Fruit fly (Drosophila melanogaster) whole organism, embryonic: ENCODE data around the gene CBP.

Source experiments
- Aef1 ChIP-seq: fragments of 200-800 bp; sonication (Bioruptor generic); IDR thresholded peaks from 3 replicates; pipeline ENCODE4 v1.3.6; 2022; ENCODE audit warnings: missing biosample characterization, missing genetic modification characterization
- Atf-2 ChIP-seq: fragments of 200-800 bp; sonication (Bioruptor generic); optimal IDR thresholded peaks from 2 replicates; lab custom pipeline; 2016; ENCODE audit warnings: missing biosample characterization, missing genetic modification characterization
- Atf3 ChIP-seq: fragments of 200-800 bp; sonication (Bioruptor generic); optimal IDR thresholded peaks from 3 replicates; lab custom pipeline; 2016; ENCODE audit warnings: missing biosample characterization, missing genetic modification characterization
- BtbVII ChIP-seq: fragments of 200-800 bp; sonication (Bioruptor generic); optimal IDR thresholded peaks from 3 replicates; lab custom pipeline; 2017; ENCODE audit warnings: missing biosample characterization, mild to moderate bottlenecking, missing genetic modification characterization
- CG10321 ChIP-seq: fragments of 200-800 bp; sonication (Bioruptor generic); IDR thresholded peaks from 2 replicates; pipeline ENCODE4 v1.3.6; 2022; ENCODE audit warnings: missing biosample characterization, missing genetic modification characterization
- CG11456 ChIP-seq: fragments of 200-800 bp; sonication (Bioruptor generic); IDR thresholded peaks from 3 replicates; pipeline ENCODE4 v1.3.6; 2022; ENCODE audit warnings: missing biosample characterization, missing genetic modification characterization
- CG11504 ChIP-seq: fragments of 200-800 bp; sonication (Bioruptor generic); optimal IDR thresholded peaks from 3 replicates; lab custom pipeline; 2019; ENCODE audit warnings: missing biosample characterization, mild to moderate bottlenecking, missing genetic modification characterization, moderate library complexity
- CG12744 ChIP-seq: fragments of 200-800 bp; sonication (Bioruptor generic); optimal IDR thresholded peaks from 2 replicates; lab custom pipeline; 2016; ENCODE audit warnings: missing biosample characterization, missing genetic modification characterization
- CG13123 ChIP-seq: fragments of 200-800 bp; sonication (Bioruptor generic); optimal IDR thresholded peaks from 2 replicates; lab custom pipeline; 2016; ENCODE audit warnings: missing biosample characterization, missing genetic modification characterization
- CG14860 ChIP-seq: fragments of 200-800 bp; sonication (Bioruptor generic); IDR thresholded peaks from 3 replicates; pipeline ENCODE4 v1.3.6; 2022; ENCODE audit warnings: missing biosample characterization, missing genetic modification characterization; ENCODE audit not compliant: partially characterized antibody
- CG15601 ChIP-seq: fragments of 200-800 bp; sonication (Bioruptor generic); optimal IDR thresholded peaks from 3 replicates; lab custom pipeline; 2019; ENCODE audit warnings: missing biosample characterization, mild to moderate bottlenecking, missing genetic modification characterization, moderate library complexity
- CG16813 ChIP-seq: fragments of 200-800 bp; sonication (Bioruptor generic); IDR thresholded peaks from 3 replicates; pipeline ENCODE4 v1.3.6; 2022; ENCODE audit warnings: missing biosample characterization, missing genetic modification characterization; ENCODE audit not compliant: partially characterized antibody
- CG18011 ChIP-seq: fragments of 200-800 bp; sonication (Bioruptor generic); optimal IDR thresholded peaks from 2 replicates; lab custom pipeline; 2017; ENCODE audit warnings: missing biosample characterization, missing genetic modification characterization, mild to moderate bottlenecking, moderate library complexity, missing genotype
- CG3281 ChIP-seq: fragments of 200-800 bp; sonication (Bioruptor generic); optimal IDR thresholded peaks from 3 replicates; lab custom pipeline; 2017; ENCODE audit warnings: missing biosample characterization, mild to moderate bottlenecking, missing genetic modification characterization
- CG34376 ChIP-seq: fragments of 200-800 bp; sonication (Bioruptor generic); optimal IDR thresholded peaks from 2 replicates; lab custom pipeline; 2018; ENCODE audit warnings: missing biosample characterization, mild to moderate bottlenecking, missing genetic modification characterization
- CG3838 ChIP-seq: fragments of 200-800 bp; sonication (Bioruptor generic); optimal IDR thresholded peaks from 3 replicates; lab custom pipeline; 2016; ENCODE audit warnings: missing biosample characterization, missing genetic modification characterization
- CG4282 ChIP-seq: fragments of 200-800 bp; sonication (Bioruptor generic); optimal IDR thresholded peaks from 2 replicates; lab custom pipeline; 2016; ENCODE audit warnings: missing biosample characterization, missing genetic modification characterization
- CG4820 ChIP-seq: fragments of 200-800 bp; sonication (Bioruptor generic); optimal IDR thresholded peaks from 3 replicates; lab custom pipeline; 2016; ENCODE audit warnings: missing biosample characterization, missing genetic modification characterization
- CG5953 ChIP-seq: fragments of 200-800 bp; sonication (Bioruptor generic); IDR thresholded peaks from 2 replicates; pipeline ENCODE4 v1.3.6; 2022; ENCODE audit warnings: missing biosample characterization, missing genetic modification characterization
- CG6175 ChIP-seq: fragments of 200-800 bp; sonication (Bioruptor generic); IDR thresholded peaks from 3 replicates; pipeline ENCODE4 v1.3.6; 2022; ENCODE audit warnings: missing biosample characterization, missing genetic modification characterization
- CG6813 ChIP-seq: fragments of 200-800 bp; sonication (Bioruptor generic); optimal IDR thresholded peaks from 2 replicates; lab custom pipeline; 2017; ENCODE audit warnings: missing biosample characterization, missing genetic modification characterization, mild to moderate bottlenecking, moderate library complexity, missing genetic modification reagents
- CG7745 ChIP-seq: fragments of 200-800 bp; sonication (Bioruptor generic); optimal IDR thresholded peaks from 2 replicates; lab custom pipeline; 2018; ENCODE audit warnings: missing biosample characterization, mild to moderate bottlenecking, missing genetic modification characterization, moderate library complexity
- CG8765 ChIP-seq: fragments of 200-800 bp; sonication (Bioruptor generic); IDR thresholded peaks from 2 replicates; pipeline ENCODE4 v1.3.6; 2022; ENCODE audit warnings: missing biosample characterization, missing genetic modification characterization
- CG9797 ChIP-seq: fragments of 200-800 bp; sonication (Bioruptor generic); optimal IDR thresholded peaks from 3 replicates; lab custom pipeline; 2018; ENCODE audit warnings: missing biosample characterization, mild to moderate bottlenecking, missing genetic modification characterization
- Chrac-16 ChIP-seq: fragments of 200-800 bp; sonication (Bioruptor generic); optimal IDR thresholded peaks from 3 replicates; lab custom pipeline; 2016; ENCODE audit warnings: missing biosample characterization, missing genetic modification characterization
- Drgx ChIP-seq: fragments of 200-800 bp; sonication (Bioruptor generic); IDR thresholded peaks from 2 replicates; pipeline ENCODE4 v1.3.6; 2022; ENCODE audit warnings: missing biosample characterization, missing genetic modification characterization
- HmgZ ChIP-seq: fragments of 200-800 bp; sonication (Bioruptor generic); optimal IDR thresholded peaks from 2 replicates; lab custom pipeline; 2018; ENCODE audit warnings: missing biosample characterization, mild to moderate bottlenecking, missing genetic modification characterization
- Kr ChIP-seq: fragments of 200-800 bp; sonication (Bioruptor generic); optimal IDR thresholded peaks from 2 replicates; lab custom pipeline; 2017; ENCODE audit warnings: missing biosample characterization, mild to moderate bottlenecking, missing genetic modification characterization
- Mad ChIP-seq: fragments of 200-800 bp; sonication (Bioruptor generic); optimal IDR thresholded peaks from 2 replicates; lab custom pipeline; 2016; ENCODE audit warnings: missing biosample characterization, missing genetic modification characterization
- Med ChIP-seq: fragments of 200-800 bp; sonication (Bioruptor generic); peaks from one replicate; lab custom pipeline; 2016; ENCODE audit warnings: missing biosample characterization, missing genetic modification characterization, mild to moderate bottlenecking, inconsistent platforms, moderate library complexity
- Taf1 ChIP-seq: fragments of 200-800 bp; sonication (Bioruptor generic); IDR thresholded peaks from 2 replicates; pipeline ENCODE4 v1.3.6; 2022; ENCODE audit warnings: missing biosample characterization, missing genetic modification characterization
- Trl ChIP-seq, 3 experiments: fragments of >200 bp in 2 of 3; fragments of 200-800 bp in 1 of 3; sonication (Bioruptor generic) in 1 of 3; optimal IDR thresholded peaks; 2 replicates in 1 of 3; 3 replicates in 2 of 3; lab custom pipeline; 2016 to 2017; ENCODE audit warnings: missing biosample characterization in 1 of 3, missing genetic modification characterization in 1 of 3
- ase ChIP-seq: fragments of 200-800 bp; sonication (Bioruptor generic); IDR thresholded peaks from 3 replicates; pipeline ENCODE4 v1.3.6; 2022; ENCODE audit warnings: missing biosample characterization, missing genetic modification characterization
- ash1 ChIP-seq: fragments of 200-800 bp; sonication (Bioruptor generic); optimal IDR thresholded peaks from 2 replicates; lab custom pipeline; 2018; ENCODE audit warnings: missing biosample characterization, mild to moderate bottlenecking, missing genetic modification characterization
- az2 ChIP-seq: fragments of 200-800 bp; sonication (Bioruptor generic); optimal IDR thresholded peaks from 3 replicates; lab custom pipeline; 2016; ENCODE audit warnings: missing biosample characterization, missing genetic modification characterization
- bigmax ChIP-seq: fragments of 200-800 bp; sonication (Bioruptor generic); optimal IDR thresholded peaks from 2 replicates; lab custom pipeline; 2018; ENCODE audit warnings: missing biosample characterization, mild to moderate bottlenecking, missing genetic modification characterization
- dpn ChIP-seq, 2 experiments: fragments of 200-800 bp; sonication (Bioruptor generic); optimal IDR thresholded peaks; 3 replicates each; lab custom pipeline; 2016; ENCODE audit warnings: missing biosample characterization in 2 of 2, missing genetic modification characterization in 2 of 2
- eve ChIP-seq, 2 experiments: fragments of >200 bp; optimal IDR thresholded peaks; 2 replicates each; lab custom pipeline; 2017; ENCODE audit warnings: missing biosample characterization in 2 of 2, missing genetic modification characterization in 2 of 2
- fd64A ChIP-seq: fragments of 200-800 bp; sonication (Bioruptor generic); optimal IDR thresholded peaks from 3 replicates; lab custom pipeline; 2018; ENCODE audit warnings: missing biosample characterization, mild to moderate bottlenecking, missing genetic modification characterization
- ftz-f1 ChIP-seq: fragments of 200-800 bp; sonication (Bioruptor generic); optimal IDR thresholded peaks from 2 replicates; lab custom pipeline; 2016; ENCODE audit warnings: missing biosample characterization, missing genetic modification characterization
- lilli ChIP-seq: fragments of 200-800 bp; sonication (Bioruptor generic); optimal IDR thresholded peaks from 3 replicates; lab custom pipeline; 2016; ENCODE audit warnings: missing biosample characterization, missing genetic modification characterization
- lola ChIP-seq, 3 experiments: fragments of >200 bp in 2 of 3; fragments of 200-800 bp in 1 of 3; sonication (Bioruptor generic) in 1 of 3; optimal IDR thresholded peaks; 2 replicates each; lab custom pipeline; 2017 to 2019; ENCODE audit warnings: missing biosample characterization in 3 of 3, missing genetic modification characterization in 3 of 3, mild to moderate bottlenecking in 1 of 3, moderate library complexity in 1 of 3
- lov ChIP-seq, 2 experiments: fragments of 200-800 bp in 1 of 2; fragments of >200 bp in 1 of 2; sonication (Bioruptor generic) in 1 of 2; IDR thresholded peaks in 1 of 2; optimal IDR thresholded peaks in 1 of 2; 2 replicates in 1 of 2; 3 replicates in 1 of 2; pipeline versions ENCODE4 v1.3.6 to Lab custom; 2017 to 2022; ENCODE audit warnings: missing biosample characterization in 1 of 2, missing genetic modification characterization in 1 of 2
- phol ChIP-seq: fragments of 200-800 bp; sonication (Bioruptor generic); optimal IDR thresholded peaks from 3 replicates; lab custom pipeline; 2018; ENCODE audit warnings: missing biosample characterization, mild to moderate bottlenecking, missing genetic modification characterization, moderate library complexity
- sens ChIP-seq: fragments of 200-800 bp; sonication (Bioruptor generic); peaks from one replicate; lab custom pipeline; 2016; ENCODE audit warnings: missing biosample characterization, missing genetic modification characterization
- sug ChIP-seq: fragments of 200-800 bp; optimal IDR thresholded peaks from 2 replicates; lab custom pipeline; 2019; ENCODE audit warnings: missing biosample characterization, mild to moderate bottlenecking, missing genetic modification characterization, moderate library complexity
- tio ChIP-seq: fragments of 200-800 bp; sonication (Bioruptor generic); optimal IDR thresholded peaks from 2 replicates; lab custom pipeline; 2017; ENCODE audit warnings: missing biosample characterization, missing genetic modification characterization, inconsistent platforms
- tna ChIP-seq: fragments of 200-800 bp; sonication (Bioruptor generic); IDR thresholded peaks from 2 replicates; pipeline ENCODE4 v1.3.6; 2022; ENCODE audit warnings: missing biosample characterization, missing genetic modification characterization; ENCODE audit not compliant: partially characterized antibody
- zf30C ChIP-seq: fragments of 200-800 bp; sonication (Bioruptor generic); optimal IDR thresholded peaks from 3 replicates; lab custom pipeline; 2018; ENCODE audit warnings: missing biosample characterization, mild to moderate bottlenecking, missing genetic modification characterization

Gene CBP

DNA sequence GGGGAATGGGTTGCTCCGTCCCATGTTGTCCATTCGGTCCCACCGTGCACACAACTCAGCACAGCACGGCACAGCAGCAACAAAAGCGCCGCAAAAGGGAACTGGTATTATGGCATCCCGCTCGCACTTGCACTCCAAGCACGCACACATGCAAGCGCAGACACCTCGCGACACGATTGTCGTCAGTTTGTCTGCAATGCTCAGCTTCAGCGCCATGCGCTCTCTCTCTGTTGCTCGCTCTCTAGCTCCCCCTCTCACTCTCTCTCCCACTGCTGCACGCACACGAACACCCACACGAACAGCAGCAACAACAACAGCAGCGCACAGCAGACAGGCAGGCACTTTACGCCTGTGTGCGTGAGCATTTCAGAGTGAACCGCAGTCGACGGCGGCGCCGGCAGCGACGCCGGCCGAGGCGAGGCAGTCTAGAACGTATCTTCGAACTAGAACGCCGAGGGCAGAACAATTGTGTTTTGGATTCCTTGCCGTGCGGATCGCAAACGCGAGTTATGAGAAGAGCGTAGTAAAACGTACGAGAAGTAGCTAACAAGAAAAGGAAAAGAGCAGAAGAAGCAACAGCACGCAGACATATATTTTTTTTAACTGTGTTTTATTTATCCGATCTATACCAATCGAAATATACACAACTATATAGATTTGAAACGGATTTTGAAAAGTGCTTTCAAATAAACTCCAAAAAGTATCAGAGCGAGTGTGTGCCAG lies 29.5 kb upstream of the CBP start, which contains the start of gene brk (continued):
- TF ChIP-seq CG15601 (tag; lab: Kevin White, UChicago) (no peak), CG12744 (GFP tag; lab: Kevin White, UChicago) (no peak), eve (GFP tag; optimal IDR thresholded peaks at IDR 0.05; lab: Kevin White, UChicago) (no peak), Atf-2 (no peak), zf30C (no peak), HmgZ (tag; lab: Kevin White, UChicago) (peak; percentile 31), CG16813 (GFP tag; lab: Robert Waterston, UW) (no peak), CG13123 (no peak), Chrac-16 (no peak), ash1 (GFP tag; lab: Kevin White, UChicago) (no peak), CG7745 (tag; lab: Kevin White, UChicago) (no peak), tna (GFP tag; lab: Robert Waterston, UW) (no peak), Trl (optimal IDR thresholded peaks at IDR 0.05; lab: Kevin White, UChicago) (peak; percentile 96), Trl (GFP tag; optimal IDR thresholded peaks at IDR 0.05; lab: Kevin White, UChicago) (peak; percentile 25), CG10321 (peak; percentile 80), phol (tag; lab: Kevin White, UChicago) (no peak), lov (optimal IDR thresholded peaks at IDR 0.05; lab: Kevin White, UChicago) (no peak), lov (GFP tag; IDR thresholded peaks at IDR 0.05; lab: Robert Waterston, UW) (peak; percentile 44; the same call in 1 of the 3 replicates), lilli (GFP tag; lab: Kevin White, UChicago) (no peak), CG14860 (no peak), tio (GFP tag; lab: Kevin White, UChicago) (no peak), CG3281 (GFP tag; lab: Kevin White, UChicago) (no peak), CG4282 (GFP tag; lab: Kevin White, UChicago) (peak; percentile 22), ase (GFP tag; lab: Robert Waterston, UW) (no peak), CG5953 (GFP tag; lab: Robert Waterston, UW) (no peak), az2 (no peak), Kr (GFP tag; lab: Kevin White, UChicago) (no peak), CG4820 (GFP tag; lab: Kevin White, UChicago) (no peak), CG3838 (no peak), Atf3 (GFP tag; lab: Kevin White, UChicago) (no peak), CG6813 (GFP tag; lab: Kevin White, UChicago) (no peak), CG9797 (no peak), Drgx (GFP tag; lab: Robert Waterston, UW) (peak; percentile 40), ftz-f1 (peak; percentile 37), CG6175 (peak; percentile 96), CG11456 (GFP tag; lab: Robert Waterston, UW) (no peak), Med (GFP tag; lab: Kevin White, UChicago) (peak; percentile 99), bigmax (GFP tag; lab: Kevin White, UChicago) (no peak), sug (peak; percentile 28), CG11504 (tag; lab: Kevin White, UChicago) (no peak), Aef1 (GFP tag; lab: Robert Waterston, UW) (peak; percentile 67), CG8765 (peak; percentile 87), Mad (GFP tag; lab: Kevin White, UChicago) (no peak), BtbVII (GFP tag; lab: Kevin White, UChicago) (no peak), CG34376 (peak; percentile 13), CG18011 (GFP tag; lab: Kevin White, UChicago) (no peak), dpn (GFP tag; optimal IDR thresholded peaks at IDR 0.05; lab: Kevin White, UChicago) (no peak), fd64A (GFP tag; lab: Kevin White, UChicago) (no peak), sens (peak; percentile 91), lola (GFP tag; optimal IDR thresholded peaks at IDR 0.05; lab: Kevin White, UChicago) (peak in 1 of 3 experiments; percentile 36), Taf1 (no peak)
